Worm (Caenorhabditis elegans) whole organism, L4 larva: ENCODE measurements around the gene F56C3.7.
A peak's percentile ranks its signal among the peaks of the same experiment; 100 is the strongest.

ENCODE experiments used
- R02D3.7 ChIP-seq: fragments of 150-350 bp; sonication (generic microtip); optimal IDR thresholded peaks from 3 replicates; lab custom pipeline; 2014; ENCODE audit warnings: missing biosample characterization, missing genetic modification characterization
- T20F7.1 ChIP-seq: fragments of 200-800 bp; sonication (Bioruptor generic); optimal IDR thresholded peaks from 2 replicates; lab custom pipeline; 2018; ENCODE audit warnings: mild to moderate bottlenecking, missing genetic modification characterization, missing compliant biosample characterization
- T26A8.4 ChIP-seq: fragments of 200-800 bp; sonication (Bioruptor generic); IDR thresholded peaks from 2 replicates; pipeline ENCODE4 v1.3.6; 2022; ENCODE audit warnings: missing genetic modification characterization, missing compliant biosample characterization
- Y5F2A.4 ChIP-seq: fragments of 200-800 bp; sonication (Bioruptor generic); optimal IDR thresholded peaks from 2 replicates; lab custom pipeline; 2018; ENCODE audit warnings: mild to moderate bottlenecking, missing genetic modification characterization, missing compliant biosample characterization
- Y75B8A.6 ChIP-seq: fragments of 200-800 bp; sonication (Bioruptor generic); IDR thresholded peaks from 2 replicates; pipeline ENCODE4 v1.3.6; 2022; ENCODE audit warnings: missing genetic modification reagents, missing genetic modification characterization, missing compliant biosample characterization
- aly-2 ChIP-seq: sonication (generic microtip); optimal IDR thresholded peaks from 2 replicates; lab custom pipeline; 2018; ENCODE audit warnings: missing biosample characterization, missing genetic modification characterization
- arid-1 ChIP-seq: fragments of 200-800 bp; sonication (Bioruptor generic); conservative IDR thresholded peaks from 2 replicates; pipeline ENCODE4 v1.3.6; 2022; ENCODE audit warnings: missing genetic modification reagents, missing genetic modification characterization, missing compliant biosample characterization
- ceh-32 ChIP-seq: sonication (generic microtip); optimal IDR thresholded peaks from 2 replicates; lab custom pipeline; 2016; ENCODE audit warnings: mild to moderate bottlenecking, missing genetic modification characterization, missing compliant biosample characterization; ENCODE audit not compliant: poor library complexity
- ceh-44 ChIP-seq: fragments of 200-800 bp; sonication (Bioruptor generic); IDR thresholded peaks from 2 replicates; pipeline ENCODE4 v1.3.6; 2022; ENCODE audit warnings: missing genetic modification reagents, missing genetic modification characterization, missing compliant biosample characterization
- ceh-62 ChIP-seq: sonication (generic microtip); optimal IDR thresholded peaks from 2 replicates; lab custom pipeline; 2017; ENCODE audit warnings: missing biosample characterization, missing genetic modification characterization
- ceh-82 ChIP-seq: sonication (generic microtip); optimal IDR thresholded peaks from 2 replicates; lab custom pipeline; 2017; ENCODE audit warnings: missing biosample characterization, missing genetic modification characterization
- ces-1 ChIP-seq: fragments of 150-350 bp; sonication (generic microtip); optimal IDR thresholded peaks from 4 replicates; lab custom pipeline; 2014; ENCODE audit warnings: missing biosample characterization, missing genetic modification reagents, missing genetic modification characterization
- cey-2 ChIP-seq: sonication (generic microtip); optimal IDR thresholded peaks from 3 replicates; lab custom pipeline; 2017; ENCODE audit warnings: missing genetic modification characterization, mild to moderate bottlenecking, missing compliant biosample characterization, antibody characterized with exemption, borderline replicate concordance; ENCODE audit not compliant: insufficient read depth
- daf-8 ChIP-seq: fragments of 200-800 bp; sonication (Bioruptor generic); IDR thresholded peaks from 2 replicates; pipeline ENCODE4 v1.3.6; 2022; ENCODE audit warnings: missing genetic modification characterization, missing compliant biosample characterization
- dmd-8 ChIP-seq: fragments of 200-800 bp; sonication (Bioruptor generic); IDR thresholded peaks from 2 replicates; pipeline ENCODE4 v1.3.6; 2022; ENCODE audit warnings: missing genetic modification characterization, missing compliant biosample characterization
- dmd-9 ChIP-seq: fragments of 200-800 bp; sonication (Bioruptor generic); IDR thresholded peaks from 2 replicates; pipeline ENCODE4 v1.3.6; 2022; ENCODE audit warnings: missing genetic modification reagents, missing genetic modification characterization, missing compliant biosample characterization
- dpl-1 ChIP-seq: fragments of 150-350 bp; optimal IDR thresholded peaks from 2 replicates; lab custom pipeline; 2014; ENCODE audit warnings: missing biosample characterization, missing genetic modification reagents, missing genetic modification characterization
- duxl-1 ChIP-seq: sonication (generic microtip); optimal IDR thresholded peaks from 2 replicates; lab custom pipeline; 2016; ENCODE audit warnings: mild to moderate bottlenecking, missing genetic modification characterization, moderate library complexity, missing compliant biosample characterization; ENCODE audit not compliant: poor library complexity
- fkh-10 ChIP-seq: fragments of 150-350 bp; optimal IDR thresholded peaks from 2 replicates; lab custom pipeline; 2014; ENCODE audit warnings: missing biosample characterization, missing genetic modification reagents, missing genetic modification characterization
- fos-1 ChIP-seq: fragments of 150-350 bp; optimal IDR thresholded peaks from 2 replicates; lab custom pipeline; 2014; ENCODE audit warnings: missing biosample characterization, missing genetic modification characterization
- hif-1 ChIP-seq, 2 experiments: sonication (generic microtip); optimal IDR thresholded peaks; 2 replicates each; lab custom pipeline; 2016 to 2017; ENCODE audit warnings: missing compliant biosample characterization in 2 of 2, missing genetic modification characterization in 2 of 2, missing genetic modification reagents in 2 of 2, missing genotype in 2 of 2, mild to moderate bottlenecking in 1 of 2
- lin-1 ChIP-seq: fragments of 200-800 bp; sonication (Bioruptor generic); IDR thresholded peaks from 2 replicates; pipeline ENCODE4 v1.3.6; 2022; ENCODE audit warnings: missing genetic modification reagents, missing genetic modification characterization, missing compliant biosample characterization
- lin-13 ChIP-seq: fragments of 150-350 bp; optimal IDR thresholded peaks from 2 replicates; lab custom pipeline; 2014; ENCODE audit warnings: missing biosample characterization, missing genetic modification reagents, missing genetic modification characterization
- lin-15B ChIP-seq: fragments of 150-350 bp; sonication (generic microtip); optimal IDR thresholded peaks from 3 replicates; lab custom pipeline; 2014; ENCODE audit warnings: missing biosample characterization, missing genetic modification characterization
- lin-38 ChIP-seq: fragments of 200-800 bp; sonication (Bioruptor generic); IDR thresholded peaks from 2 replicates; pipeline ENCODE4 v1.3.6; 2022; ENCODE audit warnings: missing genetic modification reagents, missing genetic modification characterization, missing compliant biosample characterization
- lin-39 ChIP-seq: fragments of 150-350 bp; optimal IDR thresholded peaks from 2 replicates; lab custom pipeline; 2014; ENCODE audit warnings: missing biosample characterization, missing genetic modification reagents, missing genetic modification characterization
- lsy-2 ChIP-seq, 2 experiments: fragments of 150-350 bp in 1 of 2; sonication (generic microtip) in 1 of 2; optimal IDR thresholded peaks; 2 replicates each; lab custom pipeline; 2014 to 2017; ENCODE audit warnings: missing biosample characterization in 2 of 2, missing genetic modification characterization in 2 of 2
- madf-5 ChIP-seq, 2 experiments: fragments of 200-800 bp; sonication (Bioruptor generic); IDR thresholded peaks; 2 replicates each; pipeline ENCODE4 v1.3.6; 2022; ENCODE audit warnings: missing compliant biosample characterization in 2 of 2, missing genetic modification characterization in 2 of 2
- mdl-1 ChIP-seq, 2 experiments: fragments of 150-350 bp in 1 of 2; sonication (generic microtip) in 1 of 2; optimal IDR thresholded peaks; 2 replicates each; lab custom pipeline; 2014 to 2017; ENCODE audit warnings: missing biosample characterization in 2 of 2, missing genetic modification characterization in 2 of 2
- mdt-29 ChIP-seq: fragments of 200-800 bp; sonication (Bioruptor generic); IDR thresholded peaks from 2 replicates; pipeline ENCODE4 v1.3.6; 2022; ENCODE audit warnings: missing genetic modification reagents, missing genetic modification characterization, missing compliant biosample characterization
- nhr-10 ChIP-seq: fragments of 150-350 bp; optimal IDR thresholded peaks from 2 replicates; lab custom pipeline; 2014; ENCODE audit warnings: missing biosample characterization, missing genetic modification characterization
- nhr-102 ChIP-seq: sonication (generic microtip); optimal IDR thresholded peaks from 2 replicates; lab custom pipeline; 2016; ENCODE audit warnings: mild to moderate bottlenecking, missing genetic modification characterization, moderate library complexity, missing compliant biosample characterization
- nhr-11 ChIP-seq: fragments of 150-350 bp; optimal IDR thresholded peaks from 2 replicates; lab custom pipeline; 2014; ENCODE audit warnings: missing biosample characterization, missing genetic modification characterization
- nhr-237 ChIP-seq: sonication (generic microtip); optimal IDR thresholded peaks from 2 replicates; lab custom pipeline; 2017; ENCODE audit warnings: missing biosample characterization, missing genetic modification characterization
- nhr-25 ChIP-seq: sonication (generic microtip); optimal IDR thresholded peaks from 2 replicates; lab custom pipeline; 2017; ENCODE audit warnings: missing genetic modification characterization, mild to moderate bottlenecking, missing compliant biosample characterization, antibody characterized with exemption, moderate library complexity, borderline replicate concordance; ENCODE audit not compliant: insufficient read depth
- nhr-28 ChIP-seq: fragments of 150-350 bp; optimal IDR thresholded peaks from 2 replicates; lab custom pipeline; 2014; ENCODE audit warnings: missing biosample characterization, missing genetic modification characterization
- nhr-41 ChIP-seq: fragments of 200-800 bp; sonication (Bioruptor generic); IDR thresholded peaks from 2 replicates; pipeline ENCODE4 v1.3.6; 2022; ENCODE audit warnings: missing genetic modification reagents, missing genetic modification characterization, missing compliant biosample characterization
- nhr-6 ChIP-seq: fragments of 150-350 bp; optimal IDR thresholded peaks from 2 replicates; lab custom pipeline; 2014; ENCODE audit warnings: missing biosample characterization, missing genetic modification characterization
- nhr-77 ChIP-seq: fragments of 150-350 bp; optimal IDR thresholded peaks from 2 replicates; lab custom pipeline; 2014; ENCODE audit warnings: missing biosample characterization, missing genetic modification characterization
- saeg-2 ChIP-seq: fragments of 200-800 bp; sonication (Bioruptor generic); IDR thresholded peaks from 2 replicates; pipeline ENCODE4 v1.3.6; 2022; ENCODE audit warnings: missing genetic modification reagents, missing genetic modification characterization, missing compliant biosample characterization
- snpc-1.2 ChIP-seq: fragments of 200-800 bp; sonication (Bioruptor generic); IDR thresholded peaks from 2 replicates; pipeline ENCODE4 v1.3.6; 2022; ENCODE audit warnings: missing genetic modification reagents, missing genetic modification characterization, missing compliant biosample characterization
- snpc-4 ChIP-seq: fragments of 150-350 bp; optimal IDR thresholded peaks from 2 replicates; lab custom pipeline; 2014; ENCODE audit warnings: missing biosample characterization, missing genetic modification characterization
- spr-1 ChIP-seq: sonication (generic microtip); optimal IDR thresholded peaks from 2 replicates; lab custom pipeline; 2016; ENCODE audit warnings: mild to moderate bottlenecking, missing genetic modification characterization, missing compliant biosample characterization
- tra-1 ChIP-seq: fragments of 200-800 bp; sonication (Bioruptor generic); IDR thresholded peaks from 2 replicates; pipeline ENCODE4 v1.3.6; 2022; ENCODE audit warnings: missing genetic modification reagents, missing genetic modification characterization, missing compliant biosample characterization
- unc-39 ChIP-seq: sonication (generic microtip); optimal IDR thresholded peaks from 2 replicates; lab custom pipeline; 2017; ENCODE audit warnings: missing biosample characterization, missing genetic modification characterization
- vab-7 ChIP-seq: fragments of 200-800 bp; sonication (Bioruptor generic); IDR thresholded peaks from 2 replicates; pipeline ENCODE4 v1.3.6; 2022; ENCODE audit warnings: missing genetic modification reagents, missing genetic modification characterization, missing compliant biosample characterization
- zag-1 ChIP-seq: fragments of 150-350 bp; optimal IDR thresholded peaks from 2 replicates; lab custom pipeline; 2014; ENCODE audit warnings: missing biosample characterization, missing genetic modification characterization
- zfp-2 ChIP-seq: sonication (generic microtip); optimal IDR thresholded peaks from 2 replicates; lab custom pipeline; 2016; ENCODE audit warnings: mild to moderate bottlenecking, missing genetic modification characterization, missing compliant biosample characterization
- zfp-3 ChIP-seq: fragments of 200-800 bp; sonication (Bioruptor generic); conservative IDR thresholded peaks from 2 replicates; pipeline ENCODE4 v1.3.6; 2022; ENCODE audit warnings: missing genetic modification reagents, missing genetic modification characterization, missing compliant biosample characterization
- zip-11 ChIP-seq: fragments of 200-800 bp; sonication (Bioruptor generic); IDR thresholded peaks from 2 replicates; pipeline ENCODE4 v1.3.6; 2022; ENCODE audit warnings: missing genetic modification characterization, missing compliant biosample characterization

F56C3.7 gene

ce11 chrX:1389382-1389983, 18.9 kb upstream of the F56C3.7 start (continued):
- TF ChIP-seq fos-1 (peak; percentile 66), nhr-25 (tag; lab: Kevin White, UChicago) (peak; percentile 73), nhr-10 (tag; lab: Kevin White, UChicago) (peak; percentile 92), nhr-102 (tag; lab: Kevin White, UChicago) (peak; percentile 98), lin-39 (tag; lab: Kevin White, UChicago) (peak; percentile 70), duxl-1 (peak; percentile 97), saeg-2 (GFP tag; lab: Robert Waterston, UW) (peak; percentile 81; the same call in 1 of the 2 replicates), cey-2 (peak; percentile 65), nhr-6 (tag; lab: Kevin White, UChicago) (peak; percentile 98), nhr-77 (tag; lab: Kevin White, UChicago) (peak; percentile 99), ces-1 (GFP tag; lab: Kevin White, UChicago) (peak; percentile 88), zag-1 (peak; percentile 64), dmd-9 (GFP tag; lab: Robert Waterston, UW) (no peak), R02D3.7 (tag; lab: Kevin White, UChicago) (no peak), daf-8 (no peak), nhr-11 (tag; lab: Kevin White, UChicago) (peak; percentile 94), snpc-1.2 (GFP tag; lab: Robert Waterston, UW) (no peak), zip-11 (GFP tag; lab: Robert Waterston, UW) (no peak), lin-1 (GFP tag; lab: Robert Waterston, UW) (peak; percentile 64; the same call in 1 of the 2 replicates), snpc-4 (no peak), vab-7 (GFP tag; lab: Robert Waterston, UW) (peak; percentile 90), fkh-10 (GFP tag; lab: Kevin White, UChicago) (peak; percentile 77), T26A8.4 (GFP tag; lab: Robert Waterston, UW) (peak; percentile 98), ceh-82 (no peak), ceh-32 (tag; lab: Kevin White, UChicago) (peak; percentile 77), tra-1 (GFP tag; lab: Robert Waterston, UW) (peak; percentile 86), T20F7.1 (GFP tag; lab: Kevin White, UChicago) (peak; percentile 88), lin-15B (no peak), hif-1 (tag; optimal IDR thresholded peaks at IDR 0.05; lab: Kevin White, UChicago) (peak; percentile 49 to 54), ceh-44 (GFP tag; lab: Robert Waterston, UW) (0 out of 2 replicates have a peak, but pooled peaks have one; percentile 32), lsy-2 (tag; optimal IDR thresholded peaks at IDR 0.05; lab: Kevin White, UChicago) (peak; percentile 92 to 93), mdl-1 (tag; optimal IDR thresholded peaks at IDR 0.05; lab: Kevin White, UChicago) (peak; percentile 69 to 85), unc-39 (no peak), aly-2 (tag; lab: Kevin White, UChicago) (no peak), madf-5 (GFP tag; IDR thresholded peaks at IDR 0.05; lab: Robert Waterston, UW) (no peak), Y5F2A.4 (GFP tag; lab: Kevin White, UChicago) (peak; percentile 61), mdt-29 (GFP tag; lab: Robert Waterston, UW) (no peak; the same call in 1 of the 2 replicates), zfp-2 (tag; lab: Kevin White, UChicago) (peak; percentile 65), nhr-28 (tag; lab: Kevin White, UChicago) (peak; percentile 77), nhr-237 (peak; percentile 78), nhr-41 (GFP tag; lab: Robert Waterston, UW) (no peak), ceh-62 (tag; lab: Kevin White, UChicago) (no peak), dmd-8 (GFP tag; lab: Robert Waterston, UW) (0 out of 2 replicates have a peak, but pooled peaks have one; percentile 61), dpl-1 (GFP tag; lab: Kevin White, UChicago) (peak; percentile 58), arid-1 (GFP tag; lab: Robert Waterston, UW) (no peak; the same call in 1 of the 2 replicates), lin-38 (GFP tag; lab: Robert Waterston, UW) (peak; percentile 72), spr-1 (tag; lab: Kevin White, UChicago) (peak; percentile 96), lin-13 (GFP tag; lab: Kevin White, UChicago) (peak; percentile 95), Y75B8A.6 (GFP tag; lab: Robert Waterston, UW) (no peak), zfp-3 (peak; percentile 74)
